Worm (Caenorhabditis elegans): Measurements from ENCODE around the gene K07C5.3.

ce11 chrV:10323537-10323936 lies 19.3 kb upstream of the K07C5.3 start:
- TF ChIP-seq him-1 (tag; optimal IDR thresholded peaks at IDR 0.05) (no peak), dao-5 (tag; optimal IDR thresholded peaks at IDR 0.05) (no peak)

Measured in whole organism, L4/young adult.